Worm (Caenorhabditis elegans) whole organism, young adult: Measurements from ENCODE around the gene srsx-22.

ENCODE experiments used
- B0035.1 ChIP-seq: sonication (generic microtip); optimal IDR thresholded peaks from 2 replicates; lab custom pipeline; 2016; ENCODE audit warnings: missing genetic modification characterization, mild to moderate bottlenecking, missing compliant biosample characterization, missing genotype, missing genetic modification reagents
- B0336.3 ChIP-seq: fragments of 200-800 bp; sonication (Bioruptor generic); IDR thresholded peaks from 2 replicates; pipeline ENCODE4 v1.3.6; 2022; ENCODE audit warnings: missing genetic modification characterization, missing compliant biosample characterization
- C06A6.2 ChIP-seq: fragments of 200-800 bp; sonication (Bioruptor generic); conservative IDR thresholded peaks from 2 replicates; pipeline ENCODE4 v1.3.6; 2022; ENCODE audit warnings: missing genetic modification characterization, missing compliant biosample characterization
- C17E4.6 ChIP-seq: fragments of 200-800 bp; sonication (Bioruptor generic); IDR thresholded peaks from 2 replicates; pipeline ENCODE4 v1.3.6; 2022; ENCODE audit warnings: missing genetic modification reagents, missing genetic modification characterization, missing compliant biosample characterization
- F10E7.11 ChIP-seq: sonication (generic microtip); optimal IDR thresholded peaks from 2 replicates; lab custom pipeline; 2017; ENCODE audit warnings: mild to moderate bottlenecking, missing genetic modification characterization, moderate library complexity, missing compliant biosample characterization
- F37B4.10 ChIP-seq: fragments of 200-800 bp; sonication (Bioruptor generic); IDR thresholded peaks from 2 replicates; pipeline ENCODE4 v1.3.6; 2022; ENCODE audit warnings: missing genetic modification characterization, missing compliant biosample characterization
- F39B2.1 ChIP-seq: fragments of 200-800 bp; sonication (Bioruptor generic); IDR thresholded peaks from 2 replicates; pipeline ENCODE4 v1.3.6; 2022; ENCODE audit warnings: missing genetic modification reagents, missing genetic modification characterization, missing compliant biosample characterization
- F55B11.4 ChIP-seq: sonication (generic microtip); optimal IDR thresholded peaks from 2 replicates; lab custom pipeline; 2016; ENCODE audit warnings: missing compliant biosample characterization, missing genetic modification characterization, borderline replicate concordance; ENCODE audit not compliant: insufficient read depth
- K12H6.12 ChIP-seq: fragments of 200-800 bp; sonication (Bioruptor generic); optimal IDR thresholded peaks from 2 replicates; lab custom pipeline; 2018; ENCODE audit warnings: mild to moderate bottlenecking, missing genetic modification characterization, missing compliant biosample characterization
- T07F8.4 ChIP-seq: sonication (generic microtip); optimal IDR thresholded peaks from 2 replicates; lab custom pipeline; 2016; ENCODE audit warnings: mild to moderate bottlenecking, missing genetic modification characterization, moderate library complexity, missing compliant biosample characterization
- Y67H2A.10 ChIP-seq: fragments of 200-800 bp; sonication (Bioruptor generic); conservative IDR thresholded peaks from 2 replicates; pipeline ENCODE4 v1.3.6; 2022; ENCODE audit warnings: missing genetic modification reagents, missing genetic modification characterization, missing compliant biosample characterization
- Y79H2A.3 ChIP-seq: fragments of 200-800 bp; sonication (Bioruptor generic); conservative IDR thresholded peaks from 2 replicates; pipeline ENCODE4 v1.3.6; 2022; ENCODE audit warnings: missing genetic modification reagents, missing genetic modification characterization, missing compliant biosample characterization
- aptf-2 ChIP-seq: fragments of 200-800 bp; sonication (Bioruptor generic); conservative IDR thresholded peaks from 2 replicates; pipeline ENCODE4 v1.3.6; 2022; ENCODE audit warnings: missing genetic modification reagents, missing genetic modification characterization, missing compliant biosample characterization
- attf-3 ChIP-seq: fragments of 200-800 bp; sonication (Bioruptor generic); conservative IDR thresholded peaks from 2 replicates; pipeline ENCODE4 v1.3.6; 2022; ENCODE audit warnings: missing genetic modification reagents, missing genetic modification characterization, missing compliant biosample characterization
- bed-2 ChIP-seq: fragments of 200-800 bp; sonication (Bioruptor generic); IDR thresholded peaks from 2 replicates; pipeline ENCODE4 v1.3.6; 2022; ENCODE audit warnings: missing genetic modification reagents, missing genetic modification characterization, missing compliant biosample characterization
- cebp-2 ChIP-seq: fragments of 200-800 bp; sonication (Bioruptor generic); IDR thresholded peaks from 2 replicates; pipeline ENCODE4 v1.3.6; 2022; ENCODE audit warnings: missing genetic modification characterization, missing compliant biosample characterization
- ceh-27 ChIP-seq: fragments of 200-800 bp; sonication (Bioruptor generic); optimal IDR thresholded peaks from 2 replicates; lab custom pipeline; 2018; ENCODE audit warnings: mild to moderate bottlenecking, missing genetic modification characterization, moderate library complexity, missing compliant biosample characterization
- ceh-58 ChIP-seq: fragments of 200-800 bp; sonication (Bioruptor generic); IDR thresholded peaks from 2 replicates; pipeline ENCODE4 v1.3.6; 2022; ENCODE audit warnings: missing genetic modification characterization, missing compliant biosample characterization
- ceh-79 ChIP-seq: sonication (generic microtip); optimal IDR thresholded peaks from 2 replicates; lab custom pipeline; 2017; ENCODE audit warnings: mild to moderate bottlenecking, missing genetic modification characterization, missing compliant biosample characterization
- ceh-91 ChIP-seq: fragments of 200-800 bp; sonication (Bioruptor generic); IDR thresholded peaks from 2 replicates; pipeline ENCODE4 v1.3.6; 2022; ENCODE audit warnings: missing genetic modification reagents, missing genetic modification characterization, missing compliant biosample characterization
- dpl-1 ChIP-seq: fragments of 150-350 bp; optimal IDR thresholded peaks from 2 replicates; lab custom pipeline; 2014; ENCODE audit warnings: missing biosample characterization, missing genetic modification reagents, missing genetic modification characterization
- egl-18 ChIP-seq: fragments of 200-800 bp; sonication (Bioruptor generic); IDR thresholded peaks from 2 replicates; pipeline ENCODE4 v1.3.6; 2022; ENCODE audit warnings: missing genetic modification reagents, missing genetic modification characterization, missing compliant biosample characterization
- gei-17 ChIP-seq: fragments of 200-800 bp; sonication (Bioruptor generic); optimal IDR thresholded peaks from 2 replicates; lab custom pipeline; 2018; ENCODE audit warnings: mild to moderate bottlenecking, missing genetic modification characterization, missing compliant biosample characterization
- hmg-1.2 ChIP-seq: fragments of 200-800 bp; sonication (Bioruptor generic); IDR thresholded peaks from 2 replicates; pipeline ENCODE4 v1.3.6; 2022; ENCODE audit warnings: missing genetic modification reagents, missing genetic modification characterization, missing compliant biosample characterization
- hsf-1 ChIP-seq: fragments of 200-800 bp; sonication (Bioruptor generic); IDR thresholded peaks from 2 replicates; pipeline ENCODE4 v1.3.6; 2022; ENCODE audit warnings: missing genetic modification reagents, missing genetic modification characterization, missing compliant biosample characterization
- let-526 ChIP-seq: fragments of 200-800 bp; sonication (Bioruptor generic); IDR thresholded peaks from 2 replicates; pipeline ENCODE4 v1.3.6; 2022; ENCODE audit warnings: missing genetic modification reagents, missing genetic modification characterization, missing compliant biosample characterization
- let-607 ChIP-seq, 2 experiments: fragments of 200-800 bp in 1 of 2; sonication (Bioruptor generic) in 1 of 2; sonication (generic microtip) in 1 of 2; optimal IDR thresholded peaks; 2 replicates each; lab custom pipeline; 2016 to 2018; ENCODE audit warnings: mild to moderate bottlenecking in 2 of 2, missing compliant biosample characterization in 2 of 2, missing genetic modification characterization in 2 of 2, moderate library complexity in 2 of 2, missing genotype in 1 of 2
- lin-40 ChIP-seq: sonication (generic microtip); optimal IDR thresholded peaks from 2 replicates; lab custom pipeline; 2016; ENCODE audit warnings: missing genetic modification characterization, mild to moderate bottlenecking, missing compliant biosample characterization, missing genotype, missing genetic modification reagents
- lir-1 ChIP-seq: fragments of 200-800 bp; sonication (Bioruptor generic); conservative IDR thresholded peaks from 2 replicates; pipeline ENCODE4 v1.3.6; 2022; ENCODE audit warnings: missing genetic modification reagents, missing genetic modification characterization, missing compliant biosample characterization
- lsl-1 ChIP-seq: fragments of 200-800 bp; sonication (Bioruptor generic); optimal IDR thresholded peaks from 2 replicates; lab custom pipeline; 2018; ENCODE audit warnings: mild to moderate bottlenecking, missing genetic modification characterization, moderate library complexity, missing compliant biosample characterization
- madf-8 ChIP-seq: fragments of 200-800 bp; sonication (Bioruptor generic); conservative IDR thresholded peaks from 2 replicates; pipeline ENCODE4 v1.3.6; 2022; ENCODE audit warnings: missing genetic modification reagents, missing genetic modification characterization, missing compliant biosample characterization
- mes-4 ChIP-seq: sonication (generic microtip); optimal IDR thresholded peaks from 2 replicates; lab custom pipeline; 2016; ENCODE audit warnings: missing genotype, missing genetic modification characterization, missing compliant biosample characterization
- nfya-2 ChIP-seq: fragments of 200-800 bp; sonication (Bioruptor generic); IDR thresholded peaks from 2 replicates; pipeline ENCODE4 v1.3.6; 2022; ENCODE audit warnings: missing genetic modification reagents, missing genetic modification characterization, missing compliant biosample characterization
- nhr-27 ChIP-seq: fragments of 200-800 bp; sonication (Bioruptor generic); optimal IDR thresholded peaks from 2 replicates; lab custom pipeline; 2018; ENCODE audit warnings: mild to moderate bottlenecking, missing genetic modification characterization, moderate library complexity, missing compliant biosample characterization
- pbrm-1 ChIP-seq: fragments of 200-800 bp; sonication (Bioruptor generic); IDR thresholded peaks from 2 replicates; pipeline ENCODE4 v1.3.6; 2022; ENCODE audit warnings: missing genetic modification reagents, missing genetic modification characterization, missing compliant biosample characterization
- rcor-1 ChIP-seq: fragments of 200-800 bp; sonication (Bioruptor generic); IDR thresholded peaks from 2 replicates; pipeline ENCODE4 v1.3.6; 2022; ENCODE audit warnings: missing genetic modification reagents, missing genetic modification characterization, missing compliant biosample characterization
- sea-2 ChIP-seq: fragments of 200-800 bp; sonication (Bioruptor generic); IDR thresholded peaks from 2 replicates; pipeline ENCODE4 v1.3.6; 2022; ENCODE audit warnings: missing genetic modification characterization, missing compliant biosample characterization
- snpc-4 ChIP-seq, 5 experiments: fragments of 150-350 bp in 1 of 5; sonication (generic microtip) in 4 of 5; optimal IDR thresholded peaks; 2 replicates each; lab custom pipeline; 2014 to 2018; ENCODE audit warnings: missing genetic modification characterization in 5 of 5, missing biosample characterization in 3 of 5, antibody characterized with exemption in 2 of 5, mild to moderate bottlenecking in 2 of 5, missing compliant biosample characterization in 2 of 5, missing genotype in 2 of 5, moderate library complexity in 2 of 5, missing genetic modification reagents in 1 of 5
- somi-1 ChIP-seq: fragments of 200-800 bp; sonication (Bioruptor generic); optimal IDR thresholded peaks from 2 replicates; lab custom pipeline; 2018; ENCODE audit warnings: mild to moderate bottlenecking, missing genetic modification characterization, missing compliant biosample characterization
- sptf-2 ChIP-seq: fragments of 200-800 bp; sonication (Bioruptor generic); optimal IDR thresholded peaks from 2 replicates; lab custom pipeline; 2018; ENCODE audit warnings: mild to moderate bottlenecking, missing genetic modification characterization, missing compliant biosample characterization
- tbx-9 ChIP-seq: sonication (generic microtip); optimal IDR thresholded peaks from 2 replicates; lab custom pipeline; 2016; ENCODE audit warnings: borderline replicate concordance, missing genetic modification characterization, inconsistent platforms, missing compliant biosample characterization
- zfh-2 ChIP-seq: fragments of 200-800 bp; sonication (Bioruptor generic); conservative IDR thresholded peaks from 2 replicates; pipeline ENCODE4 v1.3.6; 2022; ENCODE audit warnings: missing genetic modification reagents, missing genetic modification characterization, missing compliant biosample characterization
- zim-3 ChIP-seq: sonication (generic microtip); optimal IDR thresholded peaks from 2 replicates; lab custom pipeline; 2017; ENCODE audit warnings: mild to moderate bottlenecking, missing genetic modification characterization, moderate library complexity, missing compliant biosample characterization
- ztf-18 ChIP-seq: sonication (generic microtip); optimal IDR thresholded peaks from 2 replicates; lab custom pipeline; 2016; ENCODE audit warnings: missing genotype, mild to moderate bottlenecking, missing genetic modification characterization, missing compliant biosample characterization
- ztf-3 ChIP-seq: fragments of 200-800 bp; sonication (Bioruptor generic); optimal IDR thresholded peaks from 2 replicates; lab custom pipeline; 2018; ENCODE audit warnings: mild to moderate bottlenecking, missing genetic modification characterization, missing compliant biosample characterization

The srsx-22 gene

ce11 chrV:8359792-8360191 is 8.3 kb downstream of the srsx-22 start, which contains the start of gene F38E1.6:
TSS of gene F38E1.6 (plus strand) at chrV:8360092.
- TF ChIP-seq dpl-1 (GFP tag; lab: Kevin White, UChicago) (no peak), pbrm-1 (GFP tag; lab: Robert Waterston, UW) (no peak), rcor-1 (GFP tag; lab: Robert Waterston, UW) (no peak), nfya-2 (GFP tag; lab: Robert Waterston, UW) (no peak), B0336.3 (GFP tag; lab: Robert Waterston, UW) (no peak), ztf-3 (no peak), madf-8 (GFP tag; lab: Robert Waterston, UW) (no peak), hsf-1 (GFP tag; lab: Robert Waterston, UW) (no peak), F37B4.10 (GFP tag; lab: Robert Waterston, UW) (no peak)

- no peak for TF ChIP-seq cebp-2 (GFP tag; lab: Robert Waterston, UW)
- TF ChIP-seq sptf-2: no peak
- TF ChIP-seq attf-3 (GFP tag; lab: Robert Waterston, UW): no peak
- no peak for TF ChIP-seq zfh-2 (GFP tag; lab: Robert Waterston, UW)
- TF ChIP-seq hmg-1.2 (GFP tag; lab: Robert Waterston, UW): no peak
- TF ChIP-seq ceh-91: no peak
- TF ChIP-seq bed-2 (GFP tag; lab: Robert Waterston, UW): no peak
- no peak for TF ChIP-seq F10E7.11 (tag; lab: Kevin White, UChicago)
- TF ChIP-seq ceh-27 (GFP tag; lab: Kevin White, UChicago): no peak
- TF ChIP-seq pbrm-1 (GFP tag; lab: Robert Waterston, UW): no peak
Measured at ce11 chrV:8370705-8371104, 19.2 kb downstream of the srsx-22 start, which contains the start of gene gpa-2. TSS of gene gpa-2 (plus strand) at chrV:8371005.

- TF ChIP-seq tbx-9 (tag; lab: Kevin White, UChicago) (no peak), lir-1 (no peak), snpc-4 (GFP tag; optimal IDR thresholded peaks at IDR 0.05; lab: Kevin White, UChicago) (no peak), snpc-4 (tag; optimal IDR thresholded peaks at IDR 0.05; lab: Kevin White, UChicago) (no peak), zim-3 (no peak), sea-2 (GFP tag; lab: Robert Waterston, UW) (no peak), C17E4.6 (GFP tag; lab: Robert Waterston, UW) (no peak), lin-40 (tag; lab: Kevin White, UChicago) (no peak), T07F8.4 (no peak), egl-18 (no peak), K12H6.12 (tag; lab: Kevin White, UChicago) (no peak), nhr-27 (no peak), ztf-18 (tag; lab: Kevin White, UChicago) (no peak), lsl-1 (no peak), C06A6.2 (no peak), zfh-2 (GFP tag; lab: Robert Waterston, UW) (no peak), mes-4 (tag; lab: Kevin White, UChicago) (no peak), cebp-2 (GFP tag; lab: Robert Waterston, UW) (no peak), somi-1 (GFP tag; lab: Kevin White, UChicago) (no peak)
Measured at ce11 chrV:8375419-8375818, 23.9 kb downstream of the srsx-22 start, which contains the start of gene F38E1.10. TSS of gene F38E1.10 (minus strand) at chrV:8375519.

ce11 chrV:8375849-8376248 is 24.4 kb downstream of the srsx-22 start, which contains the start of gene F38E1.3:
TSS of gene F38E1.3 (plus strand) at chrV:8376149.
- TF ChIP-seq F55B11.4: no peak
- TF ChIP-seq Y79H2A.3: no peak
- no peak for TF ChIP-seq ceh-58 (GFP tag; lab: Robert Waterston, UW)
- no peak for TF ChIP-seq ceh-79 (tag; lab: Kevin White, UChicago)
- TF ChIP-seq aptf-2 (GFP tag; lab: Robert Waterston, UW): no peak
- TF ChIP-seq let-526 (GFP tag; lab: Robert Waterston, UW): no peak
- TF ChIP-seq F39B2.1 (GFP tag; lab: Robert Waterston, UW): no peak
- TF ChIP-seq Y67H2A.10: no peak
- no peak for TF ChIP-seq gei-17
- TF ChIP-seq B0035.1: no peak
- no peak for TF ChIP-seq let-607 (tag; optimal IDR thresholded peaks at IDR 0.05; lab: Kevin White, UChicago)
- no peak for TF ChIP-seq egl-18
